Fruit fly (Drosophila melanogaster) whole organism, embryonic: Measurements from ENCODE around the gene H2.0.

Source experiments
- B-H2 ChIP-seq: fragments of 200-800 bp; sonication (Bioruptor generic); optimal IDR thresholded peaks from 2 replicates; lab custom pipeline; 2018; ENCODE audit warnings: missing biosample characterization, mild to moderate bottlenecking, missing genetic modification characterization
- Blimp-1 ChIP-seq: fragments of 200-800 bp; sonication (Bioruptor generic); optimal IDR thresholded peaks from 3 replicates; lab custom pipeline; 2018; ENCODE audit warnings: missing biosample characterization, missing genetic modification characterization, mild to moderate bottlenecking, moderate library complexity, missing genetic modification reagents
- CG10147 ChIP-seq: fragments of 200-800 bp; sonication (Bioruptor generic); optimal IDR thresholded peaks from 2 replicates; lab custom pipeline; 2019; ENCODE audit warnings: missing biosample characterization, mild to moderate bottlenecking, missing genetic modification characterization, moderate library complexity
- CG10267 ChIP-seq: fragments of 200-800 bp; sonication (Bioruptor generic); optimal IDR thresholded peaks from 2 replicates; lab custom pipeline; 2018; ENCODE audit warnings: missing biosample characterization, mild to moderate bottlenecking, missing genetic modification characterization, moderate library complexity
- CG12104 ChIP-seq: fragments of 200-800 bp; sonication (Bioruptor generic); optimal IDR thresholded peaks from 3 replicates; lab custom pipeline; 2016; ENCODE audit warnings: missing biosample characterization, missing genetic modification characterization
- CG12391 ChIP-seq: fragments of 200-800 bp; sonication (Bioruptor generic); optimal IDR thresholded peaks from 3 replicates; lab custom pipeline; 2018; ENCODE audit warnings: missing biosample characterization, mild to moderate bottlenecking, missing genetic modification characterization, moderate library complexity
- CG13624 ChIP-seq: fragments of 200-800 bp; sonication (Bioruptor generic); optimal IDR thresholded peaks from 2 replicates; lab custom pipeline; 2016; ENCODE audit warnings: missing biosample characterization, missing genetic modification characterization
- CG15011 ChIP-seq: fragments of 200-800 bp; sonication (Bioruptor generic); optimal IDR thresholded peaks from 3 replicates; lab custom pipeline; 2018; ENCODE audit warnings: missing biosample characterization, mild to moderate bottlenecking, missing genetic modification characterization
- CG15601 ChIP-seq: fragments of 200-800 bp; sonication (Bioruptor generic); optimal IDR thresholded peaks from 3 replicates; lab custom pipeline; 2019; ENCODE audit warnings: missing biosample characterization, mild to moderate bottlenecking, missing genetic modification characterization, moderate library complexity
- CG18011 ChIP-seq: fragments of 200-800 bp; sonication (Bioruptor generic); optimal IDR thresholded peaks from 2 replicates; lab custom pipeline; 2017; ENCODE audit warnings: missing biosample characterization, missing genetic modification characterization, mild to moderate bottlenecking, moderate library complexity, missing genotype
- CG2712 ChIP-seq: fragments of 200-800 bp; optimal IDR thresholded peaks from 3 replicates; lab custom pipeline; 2019; ENCODE audit warnings: missing biosample characterization, mild to moderate bottlenecking, missing genetic modification characterization, moderate library complexity
- CG3163 ChIP-seq: fragments of 200-800 bp; sonication (Bioruptor generic); optimal IDR thresholded peaks from 3 replicates; lab custom pipeline; 2016; ENCODE audit warnings: missing biosample characterization, missing genetic modification characterization
- CG42726 ChIP-seq: fragments of 200-800 bp; sonication (Bioruptor generic); IDR thresholded peaks from 2 replicates; pipeline ENCODE4 v1.3.6; 2022; ENCODE audit warnings: missing biosample characterization, missing genetic modification characterization; ENCODE audit not compliant: partially characterized antibody
- CG4282 ChIP-seq: fragments of 200-800 bp; sonication (Bioruptor generic); optimal IDR thresholded peaks from 2 replicates; lab custom pipeline; 2016; ENCODE audit warnings: missing biosample characterization, missing genetic modification characterization
- CG7839 ChIP-seq: fragments of 200-800 bp; sonication (Bioruptor generic); optimal IDR thresholded peaks from 3 replicates; lab custom pipeline; 2018; ENCODE audit warnings: missing biosample characterization, mild to moderate bottlenecking, missing genetic modification characterization, moderate library complexity
- CG7928 ChIP-seq: fragments of 200-800 bp; sonication (Bioruptor generic); optimal IDR thresholded peaks from 2 replicates; lab custom pipeline; 2017; ENCODE audit warnings: missing biosample characterization, mild to moderate bottlenecking, missing genetic modification characterization
- CG7987 ChIP-seq: fragments of 200-800 bp; sonication (Bioruptor generic); optimal IDR thresholded peaks from 2 replicates; lab custom pipeline; 2018; ENCODE audit warnings: missing biosample characterization, mild to moderate bottlenecking, missing genetic modification characterization, moderate library complexity
- CG8924 ChIP-seq: fragments of 200-800 bp; optimal IDR thresholded peaks from 3 replicates; lab custom pipeline; 2019; ENCODE audit warnings: missing biosample characterization, mild to moderate bottlenecking, missing genetic modification characterization, moderate library complexity
- Fer1 ChIP-seq: fragments of 200-800 bp; sonication (Bioruptor generic); optimal IDR thresholded peaks from 2 replicates; lab custom pipeline; 2017; ENCODE audit warnings: missing biosample characterization, mild to moderate bottlenecking, missing genetic modification characterization
- Fer2 ChIP-seq: fragments of 200-800 bp; sonication (Bioruptor generic); optimal IDR thresholded peaks from 2 replicates; lab custom pipeline; 2018; ENCODE audit warnings: missing biosample characterization, mild to moderate bottlenecking, missing genetic modification characterization, moderate library complexity
- Med ChIP-seq: fragments of 200-800 bp; sonication (Bioruptor generic); peaks from one replicate; lab custom pipeline; 2016; ENCODE audit warnings: missing biosample characterization, missing genetic modification characterization, mild to moderate bottlenecking, inconsistent platforms, moderate library complexity
- Mes4 ChIP-seq: fragments of 200-800 bp; sonication (Bioruptor generic); optimal IDR thresholded peaks from 2 replicates; lab custom pipeline; 2016; ENCODE audit warnings: missing biosample characterization, missing genetic modification characterization
- Nf-YA ChIP-seq: fragments of 200-800 bp; sonication (Bioruptor generic); IDR thresholded peaks from 2 replicates; pipeline ENCODE4 v1.3.6; 2022; ENCODE audit warnings: missing biosample characterization, missing genetic modification characterization
- Nf-YB ChIP-seq: fragments of 200-800 bp; sonication (Bioruptor generic); optimal IDR thresholded peaks from 3 replicates; lab custom pipeline; 2019; ENCODE audit warnings: missing biosample characterization, mild to moderate bottlenecking, missing genetic modification characterization, moderate library complexity
- abd-A ChIP-seq: fragments of 200-800 bp; sonication (Bioruptor generic); optimal IDR thresholded peaks from 3 replicates; lab custom pipeline; 2019; ENCODE audit warnings: missing biosample characterization, mild to moderate bottlenecking, missing genetic modification characterization, moderate library complexity
- ash1 ChIP-seq: fragments of 200-800 bp; sonication (Bioruptor generic); optimal IDR thresholded peaks from 2 replicates; lab custom pipeline; 2018; ENCODE audit warnings: missing biosample characterization, mild to moderate bottlenecking, missing genetic modification characterization
- bbx ChIP-seq: fragments of 200-800 bp; sonication (Bioruptor generic); IDR thresholded peaks from 2 replicates; pipeline ENCODE4 v1.3.6; 2022; ENCODE audit warnings: missing biosample characterization, missing genetic modification characterization; ENCODE audit not compliant: partially characterized antibody
- bsh ChIP-seq, 2 experiments: fragments of 200-800 bp; sonication (Bioruptor generic); optimal IDR thresholded peaks; 2 replicates each; lab custom pipeline; 2017 to 2018; ENCODE audit warnings: mild to moderate bottlenecking in 2 of 2, missing biosample characterization in 2 of 2, missing genetic modification characterization in 2 of 2, moderate library complexity in 1 of 2
- caup ChIP-seq: fragments of 200-800 bp; sonication (Bioruptor generic); optimal IDR thresholded peaks from 3 replicates; lab custom pipeline; 2017; ENCODE audit warnings: missing biosample characterization, mild to moderate bottlenecking, missing genetic modification characterization, moderate library complexity; ENCODE audit not compliant: severe bottlenecking
- grn ChIP-seq: fragments of 200-800 bp; sonication (Bioruptor generic); optimal IDR thresholded peaks from 3 replicates; lab custom pipeline; 2017; ENCODE audit warnings: missing biosample characterization, missing genetic modification characterization
- jigr1 ChIP-seq: fragments of 200-800 bp; sonication (Bioruptor generic); IDR thresholded peaks from 3 replicates; pipeline ENCODE4 v1.3.6; 2022; ENCODE audit warnings: missing biosample characterization, missing genetic modification characterization
- kay ChIP-seq: fragments of 200-800 bp; sonication (Bioruptor generic); optimal IDR thresholded peaks from 2 replicates; lab custom pipeline; 2016; ENCODE audit warnings: missing biosample characterization, missing genetic modification characterization
- lab ChIP-seq: fragments of 200-800 bp; sonication (Bioruptor generic); optimal IDR thresholded peaks from 3 replicates; lab custom pipeline; 2017; ENCODE audit warnings: missing biosample characterization, missing genetic modification characterization, mild to moderate bottlenecking, moderate library complexity, missing genetic modification reagents
- lbe ChIP-seq: fragments of 200-800 bp; sonication (Bioruptor generic); optimal IDR thresholded peaks from 2 replicates; lab custom pipeline; 2016; ENCODE audit warnings: missing biosample characterization, mild to moderate bottlenecking, missing genetic modification characterization
- nerfin-1 ChIP-seq: fragments of 200-800 bp; sonication (Bioruptor generic); optimal IDR thresholded peaks from 3 replicates; lab custom pipeline; 2019; ENCODE audit warnings: missing biosample characterization, mild to moderate bottlenecking, missing genetic modification characterization, moderate library complexity
- oc ChIP-seq: fragments of 200-800 bp; sonication (Bioruptor generic); optimal IDR thresholded peaks from 2 replicates; lab custom pipeline; 2018; ENCODE audit warnings: missing biosample characterization, mild to moderate bottlenecking, missing genetic modification characterization, moderate library complexity
- pros ChIP-seq: fragments of 200-800 bp; sonication (Bioruptor generic); optimal IDR thresholded peaks from 3 replicates; lab custom pipeline; 2019; ENCODE audit warnings: missing biosample characterization, mild to moderate bottlenecking, missing genetic modification characterization, moderate library complexity
- ranshi ChIP-seq: fragments of 200-800 bp; sonication (Bioruptor generic); IDR thresholded peaks from 2 replicates; pipeline ENCODE4 v1.3.6; 2022; ENCODE audit warnings: missing biosample characterization, missing genetic modification characterization
- salm ChIP-seq: fragments of 200-800 bp; sonication (Bioruptor generic); optimal IDR thresholded peaks from 2 replicates; lab custom pipeline; 2018; ENCODE audit warnings: missing biosample characterization, mild to moderate bottlenecking, missing genetic modification characterization
- scrt ChIP-seq: fragments of 200-800 bp; sonication (Bioruptor generic); optimal IDR thresholded peaks from 2 replicates; lab custom pipeline; 2018; ENCODE audit warnings: missing biosample characterization, mild to moderate bottlenecking, missing genetic modification characterization, moderate library complexity
- seq ChIP-seq: fragments of 200-800 bp; sonication (Bioruptor generic); IDR thresholded peaks from 2 replicates; pipeline ENCODE4 v1.3.6; 2022; ENCODE audit warnings: missing biosample characterization, missing genetic modification characterization
- tap ChIP-seq: fragments of 200-800 bp; optimal IDR thresholded peaks from 3 replicates; lab custom pipeline; 2019; ENCODE audit warnings: missing biosample characterization, mild to moderate bottlenecking, missing genetic modification characterization, moderate library complexity
- tin ChIP-seq: fragments of 200-800 bp; sonication (Bioruptor generic); optimal IDR thresholded peaks from 3 replicates; lab custom pipeline; 2016; ENCODE audit warnings: missing biosample characterization, missing genetic modification characterization
- trem ChIP-seq: fragments of 200-800 bp; optimal IDR thresholded peaks from 3 replicates; lab custom pipeline; 2019; ENCODE audit warnings: missing biosample characterization, mild to moderate bottlenecking, missing genetic modification characterization, moderate library complexity
- trh ChIP-seq: fragments of 200-800 bp; sonication (Bioruptor generic); optimal IDR thresholded peaks from 2 replicates; lab custom pipeline; 2016; ENCODE audit warnings: missing biosample characterization, missing genetic modification characterization
- unpg ChIP-seq: fragments of 200-800 bp; sonication (Bioruptor generic); optimal IDR thresholded peaks from 3 replicates; lab custom pipeline; 2018; ENCODE audit warnings: missing biosample characterization, mild to moderate bottlenecking, missing genetic modification characterization, moderate library complexity
- wek ChIP-seq: fragments of 200-800 bp; sonication (Bioruptor generic); optimal IDR thresholded peaks from 3 replicates; lab custom pipeline; 2018; ENCODE audit warnings: missing biosample characterization, mild to moderate bottlenecking, missing genetic modification characterization, moderate library complexity

H2.0 gene

DNA sequence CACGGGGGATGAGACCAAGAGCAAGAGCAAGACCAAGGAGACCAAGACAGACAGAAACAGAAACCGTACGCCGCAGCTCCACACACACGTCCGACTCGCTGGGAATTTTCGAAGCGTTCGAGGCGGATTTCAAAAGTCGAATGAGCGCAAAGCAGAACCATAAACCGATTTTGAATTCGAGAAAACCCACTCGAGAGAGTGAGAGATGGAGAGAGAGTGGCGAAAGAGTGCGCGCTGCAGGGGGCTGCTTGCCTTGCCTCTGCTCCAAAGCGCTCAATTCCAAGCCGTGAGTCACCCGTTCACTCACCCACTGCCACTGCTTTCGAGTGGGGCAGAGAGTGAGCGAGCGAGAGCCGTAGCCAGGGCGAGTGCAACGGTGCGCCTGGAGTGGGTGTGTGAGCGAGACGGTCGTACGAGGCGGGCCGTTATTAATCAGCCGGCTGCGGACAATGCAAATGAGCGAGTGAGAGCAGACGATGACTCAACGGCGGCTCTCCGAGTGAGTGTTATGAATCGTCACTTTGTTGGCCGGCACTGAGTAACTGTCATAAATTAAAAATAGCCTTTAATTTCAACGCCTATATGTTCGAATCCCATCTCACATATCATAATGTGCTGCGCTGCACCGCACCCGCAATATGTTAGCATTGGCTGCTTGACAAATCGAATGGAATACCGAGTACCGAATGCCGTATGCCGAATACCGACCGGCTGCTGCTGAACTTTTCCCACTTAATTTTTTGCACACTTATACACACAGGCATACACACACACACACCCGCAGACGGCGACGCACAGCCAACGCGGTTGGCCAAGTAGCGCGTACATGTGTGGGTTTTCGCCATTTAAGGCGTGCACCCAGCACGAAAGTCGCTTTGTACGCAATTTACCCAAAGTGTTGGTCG lies 39.0 kb downstream of the H2.0 start (continued):
- TF ChIP-seq CG12104 (GFP tag; lab: Kevin White, UChicago) = no peak
- TF ChIP-seq bbx (GFP tag; lab: Robert Waterston, UW) = no peak
- TF ChIP-seq trem (tag; lab: Kevin White, UChicago) = peak; percentile 12
- TF ChIP-seq CG7928 (GFP tag; lab: Kevin White, UChicago) = no peak
- peak; percentile 10 for TF ChIP-seq Mes4 (GFP tag; lab: Kevin White, UChicago)
- peak; percentile 8 for TF ChIP-seq CG12391 (tag; lab: Kevin White, UChicago)
- TF ChIP-seq CG7839 (tag; lab: Kevin White, UChicago) = peak; percentile 27
- peak; percentile 34 for TF ChIP-seq CG2712 (tag; lab: Kevin White, UChicago)
- TF ChIP-seq ranshi = no peak
- peak; percentile 32 for TF ChIP-seq nerfin-1
- TF ChIP-seq kay (GFP tag; lab: Kevin White, UChicago) = peak; percentile 98
- peak; percentile 20 for TF ChIP-seq Nf-YB (GFP tag; lab: Kevin White, UChicago)
- TF ChIP-seq CG15601 (tag; lab: Kevin White, UChicago) = peak; percentile 40
- peak; percentile 13 for TF ChIP-seq CG18011 (GFP tag; lab: Kevin White, UChicago)
- TF ChIP-seq CG8924 (tag; lab: Kevin White, UChicago) = peak; percentile 23
- peak; percentile 87 for TF ChIP-seq Med
- peak; percentile 4 for TF ChIP-seq Blimp-1 (GFP tag; lab: Kevin White, UChicago)
- peak; percentile 42 for TF ChIP-seq salm
- TF ChIP-seq CG10267 (tag; lab: Kevin White, UChicago) = peak; percentile 26
- peak; percentile 17 for TF ChIP-seq CG13624 (GFP tag; lab: Kevin White, UChicago)
- TF ChIP-seq CG10147 (GFP tag; lab: Kevin White, UChicago) = peak; percentile 26
- peak; percentile 75 for TF ChIP-seq abd-A (tag; lab: Kevin White, UChicago)
- peak; percentile 16 for TF ChIP-seq oc
- peak; percentile 56 for TF ChIP-seq CG3163 (GFP tag; lab: Kevin White, UChicago)
- no peak for TF ChIP-seq CG42726 (GFP tag; lab: Robert Waterston, UW)
- TF ChIP-seq tin (GFP tag; lab: Kevin White, UChicago) = peak; percentile 1
- TF ChIP-seq CG4282 (GFP tag; lab: Kevin White, UChicago) = no peak
- no peak for TF ChIP-seq jigr1
- TF ChIP-seq unpg (GFP tag; lab: Kevin White, UChicago) = peak; percentile 19
- no peak for TF ChIP-seq seq (GFP tag; lab: Robert Waterston, UW)
- peak; percentile 42 for TF ChIP-seq CG7987 (GFP tag; lab: Kevin White, UChicago)
- TF ChIP-seq Nf-YA = no peak
- TF ChIP-seq wek (GFP tag; lab: Kevin White, UChicago) = peak; percentile 57
- peak; percentile 70 for TF ChIP-seq lbe
- peak; percentile 19 for TF ChIP-seq caup
- TF ChIP-seq lab (GFP tag; lab: Kevin White, UChicago) = peak; percentile 73
- TF ChIP-seq Fer2 = no peak
- peak; percentile 67 for TF ChIP-seq ash1
- TF ChIP-seq Fer1 (GFP tag; lab: Kevin White, UChicago) = peak; percentile 82
- TF ChIP-seq trh (GFP tag; lab: Kevin White, UChicago) = no peak
- TF ChIP-seq B-H2 = peak; percentile 51
- TF ChIP-seq CG15011 (GFP tag; lab: Kevin White, UChicago) = no peak
- peak; percentile 49 for TF ChIP-seq scrt
- TF ChIP-seq pros = peak; percentile 91
- TF ChIP-seq tap = peak; percentile 56
- peak; percentile 4 for TF ChIP-seq grn (GFP tag; lab: Kevin White, UChicago)
- peak; percentile 16 to 27 for TF ChIP-seq bsh (GFP tag; optimal IDR thresholded peaks at IDR 0.05; lab: Kevin White, UChicago)
